Fruit fly (Drosophila melanogaster) whole organism, embryonic: ENCODE results near the gene Rai1.

Experiments used
- Antp ChIP-seq: fragments of 200-800 bp; sonication (Bioruptor generic); optimal IDR thresholded peaks from 3 replicates; lab custom pipeline; 2016; ENCODE audit warnings: missing biosample characterization, missing genetic modification characterization
- Atf-2 ChIP-seq: fragments of 200-800 bp; sonication (Bioruptor generic); optimal IDR thresholded peaks from 2 replicates; lab custom pipeline; 2016; ENCODE audit warnings: missing biosample characterization, missing genetic modification characterization
- BEAF-32 ChIP-seq: fragments of 200-800 bp; sonication (Bioruptor generic); optimal IDR thresholded peaks from 3 replicates; lab custom pipeline; 2017; ENCODE audit warnings: missing biosample characterization, missing genetic modification characterization, mild to moderate bottlenecking, moderate library complexity, missing genetic modification reagents
- CG11504 ChIP-seq: fragments of 200-800 bp; sonication (Bioruptor generic); optimal IDR thresholded peaks from 3 replicates; lab custom pipeline; 2019; ENCODE audit warnings: missing biosample characterization, mild to moderate bottlenecking, missing genetic modification characterization, moderate library complexity
- CG12769 ChIP-seq: fragments of 200-800 bp; sonication (Bioruptor generic); optimal IDR thresholded peaks from 2 replicates; lab custom pipeline; 2019; ENCODE audit warnings: missing biosample characterization, mild to moderate bottlenecking, missing genetic modification characterization, moderate library complexity
- CG16813 ChIP-seq: fragments of 200-800 bp; sonication (Bioruptor generic); IDR thresholded peaks from 3 replicates; pipeline ENCODE4 v1.3.6; 2022; ENCODE audit warnings: missing biosample characterization, missing genetic modification characterization; ENCODE audit not compliant: partially characterized antibody
- CG17802 ChIP-seq: fragments of 200-800 bp; sonication (Bioruptor generic); optimal IDR thresholded peaks from 2 replicates; lab custom pipeline; 2018; ENCODE audit warnings: missing biosample characterization, mild to moderate bottlenecking, missing genetic modification characterization, moderate library complexity
- CG17829 ChIP-seq: fragments of 200-800 bp; optimal IDR thresholded peaks from 2 replicates; lab custom pipeline; 2019; ENCODE audit warnings: missing biosample characterization, mild to moderate bottlenecking, missing genetic modification characterization, moderate library complexity
- CG1832 ChIP-seq: fragments of 200-800 bp; sonication (Bioruptor generic); optimal IDR thresholded peaks from 2 replicates; lab custom pipeline; 2017; ENCODE audit warnings: missing biosample characterization, mild to moderate bottlenecking, missing genetic modification characterization, inconsistent platforms
- CG18764 ChIP-seq: fragments of 200-800 bp; sonication (Bioruptor generic); optimal IDR thresholded peaks from 3 replicates; lab custom pipeline; 2016; ENCODE audit warnings: missing biosample characterization, missing genetic modification characterization
- CG2712 ChIP-seq: fragments of 200-800 bp; optimal IDR thresholded peaks from 3 replicates; lab custom pipeline; 2019; ENCODE audit warnings: missing biosample characterization, mild to moderate bottlenecking, missing genetic modification characterization, moderate library complexity
- CG2875 ChIP-seq: fragments of 200-800 bp; sonication (Bioruptor generic); optimal IDR thresholded peaks from 2 replicates; lab custom pipeline; 2017; ENCODE audit warnings: missing biosample characterization, mild to moderate bottlenecking, missing genetic modification characterization, missing genetic modification reagents
- CG2889 ChIP-seq: fragments of 200-800 bp; sonication (Bioruptor generic); IDR thresholded peaks from 3 replicates; pipeline ENCODE4 v1.3.6; 2022; ENCODE audit warnings: missing biosample characterization, missing genetic modification characterization
- CG3407 ChIP-seq: fragments of 200-800 bp; sonication (Bioruptor generic); optimal IDR thresholded peaks from 2 replicates; lab custom pipeline; 2018; ENCODE audit warnings: missing biosample characterization, mild to moderate bottlenecking, missing genetic modification characterization
- CG3838 ChIP-seq: fragments of 200-800 bp; sonication (Bioruptor generic); optimal IDR thresholded peaks from 3 replicates; lab custom pipeline; 2016; ENCODE audit warnings: missing biosample characterization, missing genetic modification characterization
- CG4424 ChIP-seq: fragments of 200-800 bp; sonication (Bioruptor generic); optimal IDR thresholded peaks from 3 replicates; lab custom pipeline; 2016; ENCODE audit warnings: missing biosample characterization, missing genetic modification characterization
- CG5953 ChIP-seq: fragments of 200-800 bp; sonication (Bioruptor generic); IDR thresholded peaks from 2 replicates; pipeline ENCODE4 v1.3.6; 2022; ENCODE audit warnings: missing biosample characterization, missing genetic modification characterization
- CG6689 ChIP-seq: fragments of 200-800 bp; sonication (Bioruptor generic); IDR thresholded peaks from 2 replicates; pipeline ENCODE4 v1.3.6; 2022; ENCODE audit warnings: missing biosample characterization, missing genetic modification characterization
- CG7271 ChIP-seq: fragments of 200-800 bp; sonication (Bioruptor generic); optimal IDR thresholded peaks from 2 replicates; lab custom pipeline; 2018; ENCODE audit warnings: missing biosample characterization, mild to moderate bottlenecking, missing genetic modification characterization, moderate library complexity
- CG8388 ChIP-seq: fragments of 200-800 bp; sonication (Bioruptor generic); optimal IDR thresholded peaks from 2 replicates; lab custom pipeline; 2019; ENCODE audit warnings: missing biosample characterization, mild to moderate bottlenecking, missing genetic modification characterization, moderate library complexity
- CG9437 ChIP-seq: fragments of 200-800 bp; sonication (Bioruptor generic); optimal IDR thresholded peaks from 2 replicates; lab custom pipeline; 2018; ENCODE audit warnings: missing biosample characterization, mild to moderate bottlenecking, missing genetic modification characterization
- Camta ChIP-seq: fragments of 200-800 bp; sonication (Bioruptor generic); optimal IDR thresholded peaks from 2 replicates; lab custom pipeline; 2016; ENCODE audit warnings: missing biosample characterization, missing genetic modification characterization
- D ChIP-seq, 2 experiments: fragments of 200-800 bp in 1 of 2; fragments of >200 bp in 1 of 2; sonication (Bioruptor generic) in 1 of 2; optimal IDR thresholded peaks; 2 replicates in 1 of 2; 3 replicates in 1 of 2; lab custom pipeline; 2017; ENCODE audit warnings: mild to moderate bottlenecking in 1 of 2, missing biosample characterization in 1 of 2, missing genetic modification characterization in 1 of 2, missing genetic modification reagents in 1 of 2
- H15 ChIP-seq: fragments of 200-800 bp; sonication (Bioruptor generic); IDR thresholded peaks from 3 replicates; pipeline ENCODE4 v1.3.6; 2022; ENCODE audit warnings: missing biosample characterization, missing genetic modification characterization
- H2.0 ChIP-seq: fragments of 200-800 bp; sonication (Bioruptor generic); IDR thresholded peaks from 2 replicates; pipeline ENCODE4 v1.3.6; 2022; ENCODE audit warnings: missing biosample characterization, missing genetic modification characterization
- HLHmδ ChIP-seq: fragments of 200-800 bp; sonication (Bioruptor generic); optimal IDR thresholded peaks from 2 replicates; lab custom pipeline; 2018; ENCODE audit warnings: missing biosample characterization, mild to moderate bottlenecking, missing genetic modification characterization, moderate library complexity
- MESR4 ChIP-seq: fragments of 200-800 bp; sonication (Bioruptor generic); optimal IDR thresholded peaks from 2 replicates; lab custom pipeline; 2018; ENCODE audit warnings: missing biosample characterization, mild to moderate bottlenecking, missing genetic modification characterization, moderate library complexity
- Optix ChIP-seq: fragments of 200-800 bp; sonication (Bioruptor generic); IDR thresholded peaks from 3 replicates; pipeline ENCODE4 v1.3.6; 2022; ENCODE audit warnings: missing biosample characterization, missing genetic modification characterization
- Rx ChIP-seq: fragments of 200-800 bp; sonication (Bioruptor generic); IDR thresholded peaks from 2 replicates; pipeline ENCODE4 v1.3.6; 2022; ENCODE audit warnings: missing biosample characterization, missing genetic modification characterization
- Sin3A ChIP-seq: fragments of >200 bp; optimal IDR thresholded peaks from 2 replicates; lab custom pipeline; 2018
- ac ChIP-seq: fragments of 200-800 bp; sonication (Bioruptor generic); optimal IDR thresholded peaks from 3 replicates; lab custom pipeline; 2017; ENCODE audit warnings: missing biosample characterization, mild to moderate bottlenecking, missing genetic modification characterization
- al ChIP-seq: fragments of 200-800 bp; sonication (Bioruptor generic); IDR thresholded peaks from 2 replicates; pipeline ENCODE4 v1.3.6; 2022; ENCODE audit warnings: missing biosample characterization, missing genetic modification characterization
- dmrt99B ChIP-seq: fragments of 200-800 bp; sonication (Bioruptor generic); optimal IDR thresholded peaks from 2 replicates; lab custom pipeline; 2018; ENCODE audit warnings: missing biosample characterization, mild to moderate bottlenecking, missing genetic modification characterization, moderate library complexity
- dpn ChIP-seq, 2 experiments: fragments of 200-800 bp; sonication (Bioruptor generic); optimal IDR thresholded peaks; 3 replicates each; lab custom pipeline; 2016; ENCODE audit warnings: missing biosample characterization in 2 of 2, missing genetic modification characterization in 2 of 2
- fd3F ChIP-seq: fragments of 200-800 bp; sonication (Bioruptor generic); optimal IDR thresholded peaks from 2 replicates; lab custom pipeline; 2018; ENCODE audit warnings: missing biosample characterization, mild to moderate bottlenecking, missing genetic modification characterization, moderate library complexity
- ftz-f1 ChIP-seq: fragments of 200-800 bp; sonication (Bioruptor generic); optimal IDR thresholded peaks from 2 replicates; lab custom pipeline; 2016; ENCODE audit warnings: missing biosample characterization, missing genetic modification characterization
- gcm2 ChIP-seq: fragments of 200-800 bp; sonication (Bioruptor generic); optimal IDR thresholded peaks from 2 replicates; lab custom pipeline; 2016; ENCODE audit warnings: missing biosample characterization, missing genetic modification characterization
- gfzf ChIP-seq: fragments of 200-800 bp; sonication (Bioruptor generic); optimal IDR thresholded peaks from 2 replicates; lab custom pipeline; 2016; ENCODE audit warnings: missing biosample characterization, mild to moderate bottlenecking, missing genetic modification characterization, moderate library complexity
- pfk ChIP-seq: fragments of 200-800 bp; sonication (Bioruptor generic); optimal IDR thresholded peaks from 2 replicates; lab custom pipeline; 2018; ENCODE audit warnings: missing biosample characterization, mild to moderate bottlenecking, missing genetic modification characterization, moderate library complexity
- prd ChIP-seq, 3 experiments: fragments of >200 bp in 2 of 3; fragments of 200-800 bp in 1 of 3; sonication (Bioruptor generic) in 1 of 3; optimal IDR thresholded peaks in 2 of 3; IDR thresholded peaks in 1 of 3; 2 replicates in 2 of 3; 3 replicates in 1 of 3; pipeline versions ENCODE4 v1.3.6 to Lab custom; 2017 to 2022; ENCODE audit warnings: missing biosample characterization in 1 of 3, missing genetic modification characterization in 1 of 3
- row ChIP-seq: fragments of 200-800 bp; sonication (Bioruptor generic); IDR thresholded peaks from 3 replicates; pipeline ENCODE4 v1.3.6; 2022; ENCODE audit warnings: missing biosample characterization, missing genetic modification characterization
- slou ChIP-seq: fragments of 200-800 bp; sonication (Bioruptor generic); optimal IDR thresholded peaks from 3 replicates; lab custom pipeline; 2016; ENCODE audit warnings: missing biosample characterization, missing genetic modification characterization
- sqz ChIP-seq: fragments of 200-800 bp; sonication (Bioruptor generic); optimal IDR thresholded peaks from 3 replicates; lab custom pipeline; 2018; ENCODE audit warnings: missing biosample characterization, mild to moderate bottlenecking, missing genetic modification characterization
- ssp ChIP-seq: fragments of 200-800 bp; sonication (Bioruptor generic); IDR thresholded peaks from 2 replicates; pipeline ENCODE4 v1.3.6; 2022; ENCODE audit warnings: missing biosample characterization, missing genetic modification characterization
- stwl ChIP-seq: fragments of 200-800 bp; sonication (Bioruptor generic); optimal IDR thresholded peaks from 3 replicates; lab custom pipeline; 2018; ENCODE audit warnings: missing biosample characterization, mild to moderate bottlenecking, missing genetic modification characterization, moderate library complexity
- tin ChIP-seq: fragments of 200-800 bp; sonication (Bioruptor generic); optimal IDR thresholded peaks from 3 replicates; lab custom pipeline; 2016; ENCODE audit warnings: missing biosample characterization, missing genetic modification characterization
- zf30C ChIP-seq: fragments of 200-800 bp; sonication (Bioruptor generic); optimal IDR thresholded peaks from 3 replicates; lab custom pipeline; 2018; ENCODE audit warnings: missing biosample characterization, mild to moderate bottlenecking, missing genetic modification characterization
- zfh2 ChIP-seq: fragments of 200-800 bp; sonication (Bioruptor generic); optimal IDR thresholded peaks from 2 replicates; lab custom pipeline; 2016; ENCODE audit warnings: missing biosample characterization, missing genetic modification characterization

Rai1 gene

dm6 chrX:16811213-16811749 lies 8.1 kb upstream of the Rai1 start, which contains the start of gene CG4829 (continued):
- TF ChIP-seq H15 (peak; percentile 85), D (optimal IDR thresholded peaks at IDR 0.05; lab: Kevin White, UChicago) (no peak), D (GFP tag; optimal IDR thresholded peaks at IDR 0.05; lab: Kevin White, UChicago) (peak; percentile 87), slou (GFP tag; lab: Kevin White, UChicago) (peak; percentile 52), Sin3A (lab: Kevin White, UChicago) (no peak), CG4424 (GFP tag; lab: Kevin White, UChicago) (peak; percentile 89), gcm2 (peak; percentile 67), HLHmδ (GFP tag; lab: Kevin White, UChicago) (no peak), CG6689 (GFP tag; lab: Robert Waterston, UW) (peak; percentile 87), Rx (GFP tag; lab: Robert Waterston, UW) (peak; percentile 77), pfk (peak; percentile 7), sqz (peak; percentile 88), CG12769 (tag; lab: Kevin White, UChicago) (peak; percentile 95), dpn (GFP tag; optimal IDR thresholded peaks at IDR 0.05; lab: Kevin White, UChicago) (peak; percentile 88 to 91), CG9437 (GFP tag; lab: Kevin White, UChicago) (peak; percentile 73), Optix (peak; percentile 83; the same call in 2 of the 3 replicates), ac (GFP tag; lab: Kevin White, UChicago) (peak; percentile 12), tin (GFP tag; lab: Kevin White, UChicago) (peak; percentile 88), ftz-f1 (GFP tag; lab: Kevin White, UChicago) (no peak)

dm6 chrX:16809093-16809492 lies 5.9 kb upstream of the Rai1 start:
- TF ChIP-seq CG5953 (GFP tag; lab: Robert Waterston, UW): no peak
- TF ChIP-seq Camta (GFP tag; lab: Kevin White, UChicago): no peak
- no peak for TF ChIP-seq CG8388
- peak; percentile 5 for TF ChIP-seq BEAF-32
- TF ChIP-seq gfzf: peak; percentile 15
- TF ChIP-seq CG16813 (GFP tag; lab: Robert Waterston, UW): no peak
- TF ChIP-seq CG17829 (tag; lab: Kevin White, UChicago): peak; percentile 99
- no peak for TF ChIP-seq Antp (GFP tag; lab: Kevin White, UChicago)
- TF ChIP-seq stwl: peak; percentile 47
- no peak for TF ChIP-seq CG2712 (tag; lab: Kevin White, UChicago)
- no peak for TF ChIP-seq fd3F (GFP tag; lab: Kevin White, UChicago)
- TF ChIP-seq al (GFP tag; lab: Robert Waterston, UW): no peak
- TF ChIP-seq, all 482 proteins: peak for 4

dm6 chrX:16808654-16809053 lies 5.5 kb upstream of the Rai1 start:
- TF ChIP-seq CG3838 (GFP tag; lab: Kevin White, UChicago) (no peak), MESR4 (GFP tag; lab: Kevin White, UChicago) (no peak), CG2875 (GFP tag; lab: Kevin White, UChicago) (no peak), ssp (GFP tag; lab: Robert Waterston, UW) (no peak), CG11504 (peak; percentile 1), CG3407 (GFP tag; lab: Kevin White, UChicago) (no peak), row (peak; percentile 27; the same call in 1 of the 3 replicates), CG7271 (tag; lab: Kevin White, UChicago) (no peak), CG1832 (GFP tag; lab: Kevin White, UChicago) (no peak), Optix (0 out of 3 replicates have a peak, but pooled peaks have one; percentile 40), CG17802 (tag; lab: Kevin White, UChicago) (no peak), H2.0 (GFP tag; lab: Robert Waterston, UW) (no peak), CG18764 (no peak), Atf-2 (GFP tag; lab: Kevin White, UChicago) (no peak), prd (optimal IDR thresholded peaks at IDR 0.05; lab: Kevin White, UChicago) (no peak), prd (GFP tag; IDR thresholded peaks at IDR 0.05; lab: Robert Waterston, UW) (no peak), zfh2 (no peak), zf30C (GFP tag; lab: Kevin White, UChicago) (peak; percentile 54), dmrt99B (tag; lab: Kevin White, UChicago) (peak; percentile 24), CG2889 (GFP tag; lab: Robert Waterston, UW) (no peak), CG6689 (GFP tag; lab: Robert Waterston, UW) (0 out of 2 replicates have a peak, but pooled peaks have one; percentile 10)
